Fruit fly (Drosophila melanogaster): ENCODE results near the gene CG8028.

CG8028 gene

DNA sequence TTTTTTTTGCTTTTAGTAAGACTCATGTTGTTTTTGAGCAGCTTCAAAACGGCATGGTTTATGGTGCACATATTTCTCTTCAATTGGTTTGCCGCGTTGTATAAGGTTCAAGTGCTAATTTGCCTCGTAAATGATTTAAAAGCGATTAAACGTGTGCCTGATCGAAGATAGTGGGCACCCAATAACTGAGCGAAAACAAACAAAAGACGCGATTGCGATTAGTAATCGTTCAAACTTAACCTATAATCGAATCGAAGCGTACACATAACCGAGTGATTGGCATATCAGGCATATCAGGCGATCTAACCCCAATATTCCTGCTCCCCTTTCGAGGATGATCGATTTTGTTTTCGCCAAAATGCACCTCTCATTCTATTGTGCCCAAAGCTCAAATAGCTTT lies 13.9 kb upstream of the CG8028 start:
- peak; percentile 43 for TF ChIP-seq svp (GFP tag)
- TF ChIP-seq CG6854 (GFP tag; optimal IDR thresholded peaks at IDR 0.05) = no peak
- TF ChIP-seq vri (GFP tag; optimal IDR thresholded peaks at IDR 0.05) = peak; percentile 78

DNA sequence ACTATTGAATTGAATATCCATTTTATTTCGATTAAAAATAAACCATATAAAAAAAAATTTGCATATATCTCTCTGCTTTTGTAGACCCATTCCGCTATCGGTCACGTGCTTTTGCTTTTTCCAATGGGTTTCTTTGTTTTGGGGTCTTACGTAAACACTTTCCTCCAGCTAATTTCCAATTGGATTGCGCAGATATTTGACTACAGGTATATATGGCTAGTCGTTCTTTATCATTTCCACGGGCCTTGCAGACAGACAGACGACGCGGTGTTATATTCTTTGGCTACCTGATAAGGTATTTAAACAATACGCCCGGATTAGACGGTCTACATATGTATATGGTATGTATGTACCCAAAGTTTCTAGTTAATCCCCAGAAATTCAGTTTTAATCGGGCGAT lies 13.2 kb upstream of the CG8028 start:
- TF ChIP-seq fkh (GFP tag; optimal IDR thresholded peaks at IDR 0.05) (peak; percentile 1), vri (GFP tag; optimal IDR thresholded peaks at IDR 0.05) (peak; percentile 73), CG9139 (GFP tag; optimal IDR thresholded peaks at IDR 0.05) (no peak), net (GFP tag; optimal IDR thresholded peaks at IDR 0.05) (no peak), Eip78C (GFP tag) (peak; percentile 14)

DNA sequence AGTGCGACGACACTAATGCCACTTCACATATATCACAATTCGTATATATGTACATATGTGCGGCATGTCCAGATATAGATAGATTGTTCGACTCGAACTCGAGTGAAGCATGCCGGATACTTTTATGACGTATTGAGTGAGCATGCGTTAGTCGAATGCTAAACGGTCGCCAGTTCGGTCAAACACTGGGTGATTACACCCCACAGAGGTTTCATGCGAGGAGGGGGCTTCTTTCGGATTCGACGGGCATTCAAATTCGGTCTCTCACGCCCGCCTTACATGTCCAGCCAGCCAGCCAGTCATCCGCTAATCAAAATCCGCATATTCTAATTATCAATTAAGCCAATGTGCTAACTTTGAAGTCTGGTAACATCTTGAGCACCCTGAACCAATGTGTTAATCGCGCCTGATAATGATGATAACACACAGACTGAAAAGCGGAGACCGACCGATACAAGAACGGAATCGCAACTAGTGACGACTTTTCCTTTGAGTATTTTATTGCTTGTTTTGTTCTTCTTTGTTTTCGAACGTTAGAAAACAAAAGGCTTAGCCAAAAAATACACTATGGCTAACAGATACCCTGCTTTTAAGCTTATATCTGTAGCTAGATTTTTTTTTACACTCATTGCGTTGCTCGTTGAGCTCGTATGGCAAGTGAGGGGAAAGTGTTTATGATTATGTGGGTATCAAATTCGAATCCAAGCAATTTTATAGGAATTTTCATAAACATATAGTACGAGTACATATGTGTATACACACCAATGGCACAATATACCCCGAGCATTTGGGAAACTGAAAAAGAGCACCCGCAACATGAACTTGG lies 11.8 kb upstream of the CG8028 start:
- TF ChIP-seq Sox15 (GFP tag; optimal IDR thresholded peaks at IDR 0.05) = no peak
- TF ChIP-seq vri (GFP tag; optimal IDR thresholded peaks at IDR 0.05) = peak; percentile 68

DNA sequence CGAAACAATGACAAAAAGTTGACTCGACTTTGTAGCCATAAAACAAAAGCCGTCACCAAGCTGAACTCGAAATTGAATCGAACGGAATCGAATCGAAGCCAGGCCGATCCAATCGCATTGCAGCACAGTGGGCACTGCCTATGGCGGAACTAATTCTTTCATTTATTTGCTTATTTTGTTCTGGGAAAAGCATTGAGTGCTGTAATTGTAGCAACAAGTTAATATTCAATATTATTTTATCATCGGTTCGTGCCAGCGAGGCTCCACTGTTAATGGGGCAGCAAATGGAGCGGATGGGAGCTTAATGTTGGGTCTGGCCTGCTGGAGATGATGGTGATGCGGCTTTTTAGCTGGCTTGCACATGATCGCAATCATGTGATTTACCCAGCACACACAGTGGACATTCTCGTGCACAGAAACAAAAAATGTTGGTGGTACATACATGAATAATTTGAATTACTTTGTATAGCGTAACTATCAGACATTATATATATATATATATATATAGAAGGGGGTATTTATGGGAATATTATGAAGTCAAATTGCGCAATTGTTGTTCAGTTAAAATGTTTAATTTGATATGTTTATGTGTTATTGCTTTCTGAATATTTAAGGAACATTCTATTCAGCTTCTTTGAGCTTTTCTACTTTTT lies 9.3 kb upstream of the CG8028 start:
- TF ChIP-seq OdsH (GFP tag; optimal IDR thresholded peaks at IDR 0.05) = peak; percentile 96
- TF ChIP-seq Smox (GFP tag; optimal IDR thresholded peaks at IDR 0.05) = peak; percentile 97
- TF ChIP-seq CG11294 (GFP tag; IDR thresholded peaks at IDR 0.05) = peak; percentile 90
- TF ChIP-seq cyc (GFP tag; optimal IDR thresholded peaks at IDR 0.05) = peak; percentile 99
- peak; percentile 99 for TF ChIP-seq topi (GFP tag; optimal IDR thresholded peaks at IDR 0.05)
- peak; percentile 98 for TF ChIP-seq CG6792 (GFP tag; optimal IDR thresholded peaks at IDR 0.05)
- peak; percentile 95 for TF ChIP-seq CG8632 (GFP tag; optimal IDR thresholded peaks at IDR 0.05)
- TF ChIP-seq CG6808 (GFP tag; optimal IDR thresholded peaks at IDR 0.05) = peak; percentile 94
- peak; percentile 93 for TF ChIP-seq CG32006 (GFP tag; optimal IDR thresholded peaks at IDR 0.05)
- peak; percentile 95 for TF ChIP-seq net (GFP tag; optimal IDR thresholded peaks at IDR 0.05)
- peak; percentile 97 for TF ChIP-seq eg (GFP tag; IDR thresholded peaks at IDR 0.05)
- TF ChIP-seq Gug (GFP tag; IDR thresholded peaks at IDR 0.05) = peak; percentile 92
- peak; percentile 98 for TF ChIP-seq esn (GFP tag; optimal IDR thresholded peaks at IDR 0.05)
- peak; percentile 98 for TF ChIP-seq Hr39 (GFP tag; optimal IDR thresholded peaks at IDR 0.05)
- TF ChIP-seq CG34406 (GFP tag; optimal IDR thresholded peaks at IDR 0.05) = peak; percentile 95
- peak; percentile 94 for TF ChIP-seq CG9139 (GFP tag; optimal IDR thresholded peaks at IDR 0.05)
- TF ChIP-seq achi (GFP tag; optimal IDR thresholded peaks at IDR 0.05) = peak; percentile 94
- TF ChIP-seq CG3919 (GFP tag; optimal IDR thresholded peaks at IDR 0.05) = peak; percentile 98
- peak; percentile 98 for TF ChIP-seq pdm3 (GFP tag; optimal IDR thresholded peaks at IDR 0.05)
- TF ChIP-seq CG10669 (GFP tag; optimal IDR thresholded peaks at IDR 0.05) = peak; percentile 97
- TF ChIP-seq CG8319 (GFP tag; optimal IDR thresholded peaks at IDR 0.05) = peak; percentile 97
- TF ChIP-seq CG11902 (GFP tag; optimal IDR thresholded peaks at IDR 0.05) = peak; percentile 98
- peak; percentile 96 for TF ChIP-seq Eip75B (GFP tag; optimal IDR thresholded peaks at IDR 0.05)
- TF ChIP-seq Met (GFP tag; optimal IDR thresholded peaks at IDR 0.05) = peak; percentile 98
- TF ChIP-seq CG6276 (GFP tag; optimal IDR thresholded peaks at IDR 0.05) = peak; percentile 91
- peak; percentile 94 for TF ChIP-seq CG11762 (GFP tag; optimal IDR thresholded peaks at IDR 0.05; ENCODE audit: insufficient read depth)
- peak; percentile 95 for TF ChIP-seq CG1621 (tag; optimal IDR thresholded peaks at IDR 0.05)
- TF ChIP-seq Eip78C (GFP tag) = peak; percentile 99
- TF ChIP-seq CG16779 (tag; optimal IDR thresholded peaks at IDR 0.05) = peak; percentile 89
- peak; percentile 94 for TF ChIP-seq fd59A (GFP tag; optimal IDR thresholded peaks at IDR 0.05)
- TF ChIP-seq CG7368 (GFP tag; optimal IDR thresholded peaks at IDR 0.05) = peak; percentile 97
- TF ChIP-seq CG31627 (GFP tag; optimal IDR thresholded peaks at IDR 0.05) = peak; percentile 98
- peak; percentile 61 to 94 for TF ChIP-seq salr (GFP tag; optimal IDR thresholded peaks at IDR 0.05)
- TF ChIP-seq Sox102F (GFP tag; optimal IDR thresholded peaks at IDR 0.05) = peak; percentile 97
- peak; percentile 93 for TF ChIP-seq CG3032 (tag; optimal IDR thresholded peaks at IDR 0.05)
- peak; percentile 95 for TF ChIP-seq vri (GFP tag; optimal IDR thresholded peaks at IDR 0.05)
- TF ChIP-seq Ets96B (tag; optimal IDR thresholded peaks at IDR 0.05) = peak; percentile 92
- TF ChIP-seq Sox14 (GFP tag; optimal IDR thresholded peaks at IDR 0.05) = peak; percentile 96
- peak; percentile 94 to 97 for TF ChIP-seq ss (GFP tag; optimal IDR thresholded peaks at IDR 0.05)

Measured in whole organism, prepupa.